Worm (Caenorhabditis elegans) whole organism, late embryonic: ENCODE measurements around the gene Y37D8A.6.

Experiments used
- ets-4 ChIP-seq: sonication (generic microtip); optimal IDR thresholded peaks from 2 replicates; lab custom pipeline; 2016; ENCODE audit warnings: missing genetic modification characterization, missing compliant biosample characterization
- hlh-8 ChIP-seq: sonication (generic microtip); optimal IDR thresholded peaks from 2 replicates; lab custom pipeline; 2016; ENCODE audit warnings: missing genotype, missing genetic modification characterization, missing compliant biosample characterization

ce11 chrIII:12829068-12829467 is 41.0 kb downstream of the Y37D8A.6 start, which contains the start of gene Y37D8A.3:
- TF ChIP-seq ets-4 (tag; lab: Kevin White, UChicago) (no peak), hlh-8 (tag; lab: Kevin White, UChicago) (no peak)
